Worm (Caenorhabditis elegans): ENCODE results near the gene B0563.10.
A peak's percentile ranks its signal among the peaks of the same experiment; 100 is the strongest.

Gene B0563.10

ce11 chrX:9150269-9150744, 16.7 kb downstream of the B0563.10 start, which contains the start of gene tmbi-4 (continued):
- no peak for TF ChIP-seq madf-8 (GFP tag; conservative IDR thresholded peaks at IDR 0.05)
- no peak for TF ChIP-seq bed-2 (GFP tag; IDR thresholded peaks at IDR 0.05)
- TF ChIP-seq chd-7 (tag; optimal IDR thresholded peaks at IDR 0.05): no peak
- no peak for TF ChIP-seq nfyb-1 (GFP tag; IDR thresholded peaks at IDR 0.05)
- peak; percentile 33 for TF ChIP-seq attf-5 (GFP tag; optimal IDR thresholded peaks at IDR 0.05)
- no peak for TF ChIP-seq hsf-1 (GFP tag; IDR thresholded peaks at IDR 0.05)
- TF ChIP-seq Y95B8A.8 (GFP tag; IDR thresholded peaks at IDR 0.05): no peak

- TF ChIP-seq ztf-26 (tag; optimal IDR thresholded peaks at IDR 0.05) (peak; percentile 70), Y53F4B.3 (GFP tag; IDR thresholded peaks at IDR 0.05) (no peak), somi-1 (GFP tag; optimal IDR thresholded peaks at IDR 0.05) (peak; percentile 61), lir-1 (GFP tag; conservative IDR thresholded peaks at IDR 0.05) (no peak), tbx-9 (tag; optimal IDR thresholded peaks at IDR 0.05; ENCODE audit: borderline replicate concordance) (no peak), ztf-28 (GFP tag; IDR thresholded peaks at IDR 0.05) (no peak), ceh-79 (tag; optimal IDR thresholded peaks at IDR 0.05) (no peak), mxl-1 (tag; optimal IDR thresholded peaks at IDR 0.05) (no peak), hlh-12 (tag; optimal IDR thresholded peaks at IDR 0.05) (no peak), chd-7 (tag; optimal IDR thresholded peaks at IDR 0.05) (peak; percentile 15), F49E8.2 (tag; optimal IDR thresholded peaks at IDR 0.05; ENCODE audit: insufficient read depth) (no peak), unc-130 (GFP tag; optimal IDR thresholded peaks at IDR 0.05) (no peak), mcd-1 (GFP tag; IDR thresholded peaks at IDR 0.05) (no peak), lin-40 (tag; optimal IDR thresholded peaks at IDR 0.05) (peak; percentile 64), ceh-27 (GFP tag; optimal IDR thresholded peaks at IDR 0.05) (no peak), nhr-90 (tag; optimal IDR thresholded peaks at IDR 0.05) (no peak), F52B5.7 (tag; optimal IDR thresholded peaks at IDR 0.05) (no peak)
These were observed 20.1 kb downstream of the B0563.10 start for ce11 chrX:9146953-9147352.

- TF ChIP-seq chd-7 (tag; optimal IDR thresholded peaks at IDR 0.05) (no peak), T26A5.8 (tag; optimal IDR thresholded peaks at IDR 0.05) (no peak), athp-1 (tag; optimal IDR thresholded peaks at IDR 0.05) (no peak), dpff-1 (tag; optimal IDR thresholded peaks at IDR 0.05) (no peak), nhr-120 (GFP tag; IDR thresholded peaks at IDR 0.05) (no peak), ztf-25 (GFP tag; IDR thresholded peaks at IDR 0.05) (no peak), lsl-1 (GFP tag; optimal IDR thresholded peaks at IDR 0.05) (no peak), madf-8 (GFP tag; conservative IDR thresholded peaks at IDR 0.05) (no peak), aptf-2 (GFP tag; conservative IDR thresholded peaks at IDR 0.05) (no peak), ztf-6 (GFP tag; IDR thresholded peaks at IDR 0.05) (no peak), efl-1 (GFP tag; optimal IDR thresholded peaks at IDR 0.05) (no peak), F57C9.4 (tag; optimal IDR thresholded peaks at IDR 0.05) (no peak)
These were observed 21.2 kb downstream of the B0563.10 start, which contains the start of gene B0563.5 for ce11 chrX:9145848-9146247. B0563.5 (plus strand) TSS chrX:9146148.

- TF ChIP-seq sea-2 (GFP tag; IDR thresholded peaks at IDR 0.05) (no peak), D2030.7 (GFP tag; IDR thresholded peaks at IDR 0.05) (no peak)
These were observed 29.6 kb downstream of the B0563.10 start, which contains the start of gene B0563.6 for ce11 chrX:9137402-9137801. B0563.6 (plus strand) TSS chrX:9137702.
